Fruit fly (Drosophila melanogaster) whole organism, prepupa: ENCODE data around the gene CG5126.

ENCODE experiments used
- CG10669 ChIP-seq: fragments of 200-800 bp; sonication (Bioruptor generic); optimal IDR thresholded peaks from 3 replicates; lab custom pipeline; 2018; ENCODE audit warnings: missing biosample characterization, mild to moderate bottlenecking, missing genetic modification characterization, moderate library complexity
- CG11294 ChIP-seq: fragments of 200-800 bp; sonication (Bioruptor generic); IDR thresholded peaks from 2 replicates; pipeline ENCODE4 v1.3.6; 2022; ENCODE audit warnings: missing biosample characterization, missing genetic modification characterization
- CG11762 ChIP-seq: fragments of 200-800 bp; sonication (Bioruptor generic); optimal IDR thresholded peaks from 3 replicates; lab custom pipeline; 2016; ENCODE audit warnings: missing biosample characterization, missing genetic modification characterization; ENCODE audit not compliant: insufficient read depth
- CG11902 ChIP-seq: fragments of 200-800 bp; sonication (Bioruptor generic); optimal IDR thresholded peaks from 3 replicates; lab custom pipeline; 2016; ENCODE audit warnings: missing biosample characterization, missing genetic modification characterization
- CG15336 ChIP-seq: fragments of 200-800 bp; sonication (Bioruptor generic); IDR thresholded peaks from 2 replicates; pipeline ENCODE4 v1.3.6; 2022; ENCODE audit warnings: missing biosample characterization, missing genetic modification characterization
- CG1621 ChIP-seq: fragments of 200-800 bp; sonication (Bioruptor generic); optimal IDR thresholded peaks from 3 replicates; lab custom pipeline; 2018; ENCODE audit warnings: missing biosample characterization, mild to moderate bottlenecking, missing genetic modification characterization
- CG16779 ChIP-seq: fragments of 200-800 bp; sonication (Bioruptor generic); optimal IDR thresholded peaks from 3 replicates; lab custom pipeline; 2017; ENCODE audit warnings: missing biosample characterization, mild to moderate bottlenecking, missing genetic modification characterization
- CG3032 ChIP-seq: fragments of 200-800 bp; optimal IDR thresholded peaks from 2 replicates; lab custom pipeline; 2019; ENCODE audit warnings: missing biosample characterization, mild to moderate bottlenecking, missing genetic modification characterization, moderate library complexity
- CG31627 ChIP-seq: fragments of 200-800 bp; sonication (Bioruptor generic); optimal IDR thresholded peaks from 3 replicates; lab custom pipeline; 2016; ENCODE audit warnings: missing biosample characterization, missing genetic modification characterization
- CG3919 ChIP-seq: fragments of 200-800 bp; sonication (Bioruptor generic); optimal IDR thresholded peaks from 3 replicates; lab custom pipeline; 2016; ENCODE audit warnings: missing biosample characterization, missing genetic modification characterization
- CG6163 ChIP-seq: fragments of 200-800 bp; sonication (Bioruptor generic); IDR thresholded peaks from 3 replicates; pipeline ENCODE4 v1.3.6; 2022; ENCODE audit warnings: missing biosample characterization, missing genetic modification characterization
- CG6276 ChIP-seq: fragments of 200-800 bp; sonication (Bioruptor generic); optimal IDR thresholded peaks from 2 replicates; lab custom pipeline; 2017; ENCODE audit warnings: missing biosample characterization, mild to moderate bottlenecking, missing genetic modification characterization
- CG6792 ChIP-seq: fragments of 200-800 bp; sonication (Bioruptor generic); optimal IDR thresholded peaks from 3 replicates; lab custom pipeline; 2016; ENCODE audit warnings: missing biosample characterization, missing genetic modification characterization
- CG6854 ChIP-seq: fragments of 200-800 bp; sonication (Bioruptor generic); optimal IDR thresholded peaks from 2 replicates; lab custom pipeline; 2017; ENCODE audit warnings: missing biosample characterization, mild to moderate bottlenecking, missing genetic modification characterization
- CG8119 ChIP-seq: fragments of 200-800 bp; sonication (Bioruptor generic); IDR thresholded peaks from 3 replicates; pipeline ENCODE4 v1.3.6; 2022; ENCODE audit warnings: missing biosample characterization, missing genetic modification characterization
- CG8319 ChIP-seq: fragments of 200-800 bp; sonication (Bioruptor generic); optimal IDR thresholded peaks from 3 replicates; lab custom pipeline; 2016; ENCODE audit warnings: missing biosample characterization, missing genetic modification characterization
- CG8632 ChIP-seq: fragments of 200-800 bp; sonication (Bioruptor generic); optimal IDR thresholded peaks from 3 replicates; lab custom pipeline; 2016; ENCODE audit warnings: missing biosample characterization, missing genetic modification characterization
- CG9139 ChIP-seq: fragments of 200-800 bp; sonication (Bioruptor generic); optimal IDR thresholded peaks from 3 replicates; lab custom pipeline; 2017; ENCODE audit warnings: missing biosample characterization, mild to moderate bottlenecking, missing genetic modification characterization
- Eip78C ChIP-seq: fragments of 200-800 bp; sonication (Bioruptor generic); peaks from one replicate; lab custom pipeline; 2016; ENCODE audit warnings: missing biosample characterization, missing genetic modification characterization
- Eip93F ChIP-seq: fragments of 200-800 bp; sonication (Bioruptor generic); optimal IDR thresholded peaks from 2 replicates; lab custom pipeline; 2016; ENCODE audit warnings: missing biosample characterization, mild to moderate bottlenecking, missing genetic modification characterization
- Ets96B ChIP-seq: fragments of 200-800 bp; optimal IDR thresholded peaks from 2 replicates; lab custom pipeline; 2019; ENCODE audit warnings: missing biosample characterization, mild to moderate bottlenecking, missing genetic modification characterization, moderate library complexity
- Gug ChIP-seq: fragments of 200-800 bp; sonication (Bioruptor generic); IDR thresholded peaks from 2 replicates; pipeline ENCODE4 v1.3.6; 2022; ENCODE audit warnings: missing biosample characterization, missing genetic modification characterization
- Hr38 ChIP-seq: sonication (Bioruptor generic); optimal IDR thresholded peaks from 2 replicates; lab custom pipeline; 2016; ENCODE audit warnings: missing biosample characterization, missing genetic modification characterization
- Hr39 ChIP-seq: fragments of 200-800 bp; sonication (Bioruptor generic); optimal IDR thresholded peaks from 2 replicates; lab custom pipeline; 2016; ENCODE audit warnings: missing biosample characterization, missing genetic modification characterization
- Lpt ChIP-seq: fragments of 200-800 bp; sonication (Bioruptor generic); optimal IDR thresholded peaks from 3 replicates; lab custom pipeline; 2016; ENCODE audit warnings: missing biosample characterization, missing genetic modification characterization
- Met ChIP-seq: fragments of 200-800 bp; sonication (Bioruptor generic); optimal IDR thresholded peaks from 3 replicates; lab custom pipeline; 2016; ENCODE audit warnings: missing biosample characterization, missing genetic modification characterization
- Sox15 ChIP-seq: fragments of 200-800 bp; sonication (Bioruptor generic); optimal IDR thresholded peaks from 3 replicates; lab custom pipeline; 2016; ENCODE audit warnings: missing biosample characterization, missing genetic modification characterization
- achi ChIP-seq: fragments of 200-800 bp; sonication (Bioruptor generic); optimal IDR thresholded peaks from 3 replicates; lab custom pipeline; 2016; ENCODE audit warnings: missing biosample characterization, missing genetic modification characterization
- acj6 ChIP-seq: fragments of 200-800 bp; sonication (Bioruptor generic); optimal IDR thresholded peaks from 3 replicates; lab custom pipeline; 2016; ENCODE audit warnings: missing biosample characterization, missing genetic modification characterization
- cyc ChIP-seq: fragments of 200-800 bp; sonication (Bioruptor generic); optimal IDR thresholded peaks from 3 replicates; lab custom pipeline; 2016; ENCODE audit warnings: missing biosample characterization, missing genetic modification characterization
- dac ChIP-seq: fragments of 200-800 bp; sonication (Bioruptor generic); optimal IDR thresholded peaks from 2 replicates; lab custom pipeline; 2017; ENCODE audit warnings: missing biosample characterization, mild to moderate bottlenecking, missing genetic modification characterization
- eg ChIP-seq: fragments of 200-800 bp; sonication (Bioruptor generic); IDR thresholded peaks from 3 replicates; pipeline ENCODE4 v1.3.6; 2022; ENCODE audit warnings: missing biosample characterization, missing genetic modification characterization
- esn ChIP-seq: fragments of 200-800 bp; sonication (Bioruptor generic); optimal IDR thresholded peaks from 2 replicates; lab custom pipeline; 2016; ENCODE audit warnings: missing biosample characterization, mild to moderate bottlenecking, missing genetic modification characterization, moderate library complexity
- fd59A ChIP-seq: fragments of 200-800 bp; sonication (Bioruptor generic); optimal IDR thresholded peaks from 2 replicates; lab custom pipeline; 2017; ENCODE audit warnings: missing biosample characterization, mild to moderate bottlenecking, missing genetic modification characterization, missing genetic modification reagents
- fd85E ChIP-seq: fragments of 200-800 bp; sonication (Bioruptor generic); optimal IDR thresholded peaks from 3 replicates; lab custom pipeline; 2016; ENCODE audit warnings: missing biosample characterization, missing genetic modification characterization
- lz ChIP-seq: fragments of 200-800 bp; sonication (Bioruptor generic); optimal IDR thresholded peaks from 3 replicates; lab custom pipeline; 2016; ENCODE audit warnings: missing biosample characterization, missing genetic modification characterization
- pdm3 ChIP-seq: fragments of 200-800 bp; sonication (Bioruptor generic); optimal IDR thresholded peaks from 3 replicates; lab custom pipeline; 2016; ENCODE audit warnings: missing biosample characterization, missing genetic modification characterization
- salr ChIP-seq, 2 experiments: fragments of 200-800 bp; sonication (Bioruptor generic); optimal IDR thresholded peaks; 3 replicates each; lab custom pipeline; 2016 to 2018; ENCODE audit warnings: missing biosample characterization in 2 of 2, missing genetic modification characterization in 2 of 2, mild to moderate bottlenecking in 1 of 2
- ss ChIP-seq, 2 experiments: fragments of 200-800 bp; sonication (Bioruptor generic); optimal IDR thresholded peaks; 2 replicates in 1 of 2; 3 replicates in 1 of 2; lab custom pipeline; 2017 to 2018; ENCODE audit warnings: mild to moderate bottlenecking in 2 of 2, missing biosample characterization in 2 of 2, missing genetic modification characterization in 2 of 2, moderate library complexity in 1 of 2
- svp ChIP-seq: fragments of 200-800 bp; sonication (Bioruptor generic); peaks from one replicate; lab custom pipeline; 2016; ENCODE audit warnings: missing biosample characterization, missing genetic modification characterization
- topi ChIP-seq: fragments of 200-800 bp; sonication (Bioruptor generic); optimal IDR thresholded peaks from 3 replicates; lab custom pipeline; 2016; ENCODE audit warnings: missing biosample characterization, missing genetic modification characterization

Gene CG5126

dm6 chr2L:1185642-1186497 is 2.0 kb upstream of the CG5126 start, which contains the start of gene CG5001 (continued):
- TF ChIP-seq ss (GFP tag; optimal IDR thresholded peaks at IDR 0.05; lab: Kevin White, UChicago) (peak in 1 of 2 experiments; percentile 22), CG15336 (GFP tag; lab: Robert Waterston, UW) (peak; percentile 86), Ets96B (tag; lab: Kevin White, UChicago) (peak; percentile 81), Eip78C (GFP tag; lab: Kevin White, UChicago) (peak; percentile 95), fd85E (GFP tag; lab: Kevin White, UChicago) (no peak), pdm3 (GFP tag; lab: Kevin White, UChicago) (no peak), CG3919 (peak; percentile 83), CG6792 (GFP tag; lab: Kevin White, UChicago) (peak; percentile 74), CG31627 (GFP tag; lab: Kevin White, UChicago) (peak; percentile 69), eg (peak; percentile 95), CG6163 (GFP tag; lab: Robert Waterston, UW) (peak; percentile 87), CG6276 (GFP tag; lab: Kevin White, UChicago) (peak; percentile 71), acj6 (GFP tag; lab: Kevin White, UChicago) (no peak), CG16779 (tag; lab: Kevin White, UChicago) (peak; percentile 66), CG8119 (peak; percentile 88)
- TF ChIP-seq, all 60 proteins: peak for 35

dm6 chr2L:1177522-1177921 is 6.3 kb downstream of the CG5126 start, which contains the start of gene CG4896:
Gene CG4896, plus strand, starts transcription at chr2L:1177690.
- TF ChIP-seq CG15336 (GFP tag; lab: Robert Waterston, UW) (peak; percentile 16; the same call in 1 of the 2 replicates), eg (peak; percentile 33; the same call in 1 of the 3 replicates), CG8119 (0 out of 3 replicates have a peak, but pooled peaks have one; percentile 13), esn (peak; percentile 22), Met (GFP tag; lab: Kevin White, UChicago) (no peak), Eip93F (GFP tag; lab: Kevin White, UChicago) (no peak)

dm6 chr2L:1172704-1173107 is 11.1 kb downstream of the CG5126 start, which contains the start of the genes Charon and CG4887:
Gene Charon, minus strand, starts transcription at chr2L:1172805.
Gene CG4887, plus strand, starts transcription at chr2L:1173009.
- TF ChIP-seq svp = no peak
- TF ChIP-seq CG10669 (GFP tag; lab: Kevin White, UChicago) = no peak
- peak; percentile 48 for TF ChIP-seq CG1621 (tag; lab: Kevin White, UChicago)
- peak; percentile 50; the same call in 2 of the 3 replicates for TF ChIP-seq CG6163 (GFP tag; lab: Robert Waterston, UW)
- TF ChIP-seq CG9139 = no peak
- TF ChIP-seq CG11902 (GFP tag; lab: Kevin White, UChicago) = peak; percentile 75
- TF ChIP-seq CG11762 (GFP tag; lab: Kevin White, UChicago) = peak; percentile 50
- TF ChIP-seq CG6792 (GFP tag; lab: Kevin White, UChicago) = peak; percentile 74
- TF ChIP-seq CG6854 (GFP tag; lab: Kevin White, UChicago) = peak; percentile 31
- TF ChIP-seq Hr38 = peak; percentile 25
- peak; percentile 64; the same call in 2 of the 3 replicates for TF ChIP-seq eg
- peak; percentile 46 for TF ChIP-seq dac (GFP tag; lab: Kevin White, UChicago)
- no peak for TF ChIP-seq pdm3 (GFP tag; lab: Kevin White, UChicago)
- peak; percentile 37; the same call in 2 of the 3 replicates for TF ChIP-seq CG8119
- TF ChIP-seq Sox15 = peak; percentile 77
- TF ChIP-seq cyc = peak; percentile 87
- peak; percentile 90 for TF ChIP-seq esn
- no peak for TF ChIP-seq fd85E (GFP tag; lab: Kevin White, UChicago)
- TF ChIP-seq CG11294 (GFP tag; lab: Robert Waterston, UW) = peak; percentile 66; the same call in 1 of the 2 replicates
- peak; percentile 64 for TF ChIP-seq CG8319 (GFP tag; lab: Kevin White, UChicago)
- TF ChIP-seq achi (GFP tag; lab: Kevin White, UChicago) = peak; percentile 81
- peak; percentile 78 for TF ChIP-seq CG3032 (tag; lab: Kevin White, UChicago)
- TF ChIP-seq CG31627 (GFP tag; lab: Kevin White, UChicago) = peak; percentile 92
- TF ChIP-seq CG6276 (GFP tag; lab: Kevin White, UChicago) = no peak
- TF ChIP-seq Eip78C (GFP tag; lab: Kevin White, UChicago) = no peak
- TF ChIP-seq Eip93F (GFP tag; lab: Kevin White, UChicago) = no peak
- TF ChIP-seq CG8632 = no peak
- TF ChIP-seq fd59A (GFP tag; lab: Kevin White, UChicago) = peak; percentile 32
- peak; percentile 35 for TF ChIP-seq Lpt (GFP tag; lab: Kevin White, UChicago)
- TF ChIP-seq CG15336 (GFP tag; lab: Robert Waterston, UW) = peak; percentile 41; the same call in 1 of the 2 replicates
- peak; percentile 89 for TF ChIP-seq Hr39 (GFP tag; lab: Kevin White, UChicago)
- peak; percentile 76 for TF ChIP-seq Gug (GFP tag; lab: Robert Waterston, UW)
- peak in 1 of 2 experiments; percentile 29 for TF ChIP-seq salr (GFP tag; optimal IDR thresholded peaks at IDR 0.05; lab: Kevin White, UChicago)
- peak; percentile 87 for TF ChIP-seq lz (GFP tag; lab: Kevin White, UChicago)
- peak; percentile 83 for TF ChIP-seq topi (GFP tag; lab: Kevin White, UChicago)
- peak; percentile 58 for TF ChIP-seq Ets96B (tag; lab: Kevin White, UChicago)
